Worm (Caenorhabditis elegans): ENCODE data around the gene Y56A3A.41.

DNA sequence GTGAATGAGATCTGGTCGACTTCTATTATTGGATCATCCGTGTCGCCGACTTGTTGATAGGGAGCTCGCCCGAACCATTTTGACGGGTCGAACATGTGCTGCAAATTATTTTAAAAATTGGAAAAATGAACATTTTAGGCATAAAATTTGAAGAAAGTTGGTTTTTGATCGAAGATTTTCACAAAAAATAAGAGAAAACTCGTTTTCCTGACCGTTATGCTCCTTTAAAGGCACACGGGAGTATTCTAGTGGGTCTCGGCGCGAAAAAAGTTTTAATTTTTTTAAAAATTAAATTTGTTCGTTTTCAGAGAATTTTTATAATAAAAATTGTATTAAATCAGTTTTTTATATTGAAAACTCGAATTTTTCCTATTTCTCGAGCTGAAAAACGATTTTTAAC, 21.4 kb upstream of the Y56A3A.41 start, which contains the start of gene Y56A3A.16:
- TF ChIP-seq dsc-1 (tag; optimal IDR thresholded peaks at IDR 0.05) (no peak), egl-27 (tag; optimal IDR thresholded peaks at IDR 0.05) (no peak), aha-1 (tag; optimal IDR thresholded peaks at IDR 0.05) (no peak), snpc-4 (tag; optimal IDR thresholded peaks at IDR 0.05) (no peak), nhr-77 (tag; optimal IDR thresholded peaks at IDR 0.05) (no peak), unc-30 (tag; optimal IDR thresholded peaks at IDR 0.05) (no peak), unc-62 (GFP tag; optimal IDR thresholded peaks at IDR 0.05) (no peak)
